Worm (Caenorhabditis elegans) whole organism, L2 larva: ENCODE data around the gene nhr-172.
A peak's percentile ranks its signal among the peaks of the same experiment; 100 is the strongest.

Source experiments
- C34F6.9 ChIP-seq: fragments of 150-350 bp; optimal IDR thresholded peaks from 2 replicates; lab custom pipeline; 2014; ENCODE audit warnings: missing biosample characterization, missing genetic modification characterization
- F13H6.1 ChIP-seq: sonication (generic microtip); optimal IDR thresholded peaks from 2 replicates; lab custom pipeline; 2016; ENCODE audit warnings: missing genetic modification characterization, missing compliant biosample characterization
- R02D3.7 ChIP-seq: fragments of 150-350 bp; optimal IDR thresholded peaks from 2 replicates; lab custom pipeline; 2014; ENCODE audit warnings: missing biosample characterization, missing genetic modification characterization
- Y55F3AM.14 ChIP-seq: fragments of 200-800 bp; sonication (Bioruptor generic); optimal IDR thresholded peaks from 2 replicates; lab custom pipeline; 2018; ENCODE audit warnings: mild to moderate bottlenecking, missing genetic modification characterization, missing compliant biosample characterization
- alr-1 ChIP-seq: fragments of 150-350 bp; optimal IDR thresholded peaks from 2 replicates; lab custom pipeline; 2014; ENCODE audit warnings: missing biosample characterization, missing genetic modification characterization
- aly-2 ChIP-seq: fragments of 150-350 bp; optimal IDR thresholded peaks from 2 replicates; lab custom pipeline; 2014; ENCODE audit warnings: missing biosample characterization, missing genetic modification characterization
- ama-1 ChIP-seq: fragments of 150-350 bp; optimal IDR thresholded peaks from 2 replicates; lab custom pipeline; 2018; ENCODE audit warnings: inconsistent platforms
- ceh-16 ChIP-seq: fragments of 150-350 bp; optimal IDR thresholded peaks from 2 replicates; lab custom pipeline; 2014; ENCODE audit warnings: missing biosample characterization, missing genetic modification characterization
- crh-2 ChIP-seq: sonication (generic microtip); optimal IDR thresholded peaks from 2 replicates; lab custom pipeline; 2017; ENCODE audit warnings: missing biosample characterization, missing genetic modification characterization
- dmd-4 ChIP-seq: sonication (generic microtip); optimal IDR thresholded peaks from 2 replicates; lab custom pipeline; 2017; ENCODE audit warnings: missing biosample characterization, missing genetic modification characterization
- elt-1 ChIP-seq: fragments of 150-350 bp; optimal IDR thresholded peaks from 2 replicates; lab custom pipeline; 2014; ENCODE audit warnings: missing biosample characterization, missing genetic modification characterization
- elt-3 ChIP-seq: sonication (generic microtip); optimal IDR thresholded peaks from 2 replicates; lab custom pipeline; 2017; ENCODE audit warnings: missing biosample characterization, missing genetic modification characterization
- fos-1 ChIP-seq: fragments of 150-350 bp; optimal IDR thresholded peaks from 2 replicates; lab custom pipeline; 2014; ENCODE audit warnings: missing biosample characterization, missing genetic modification characterization
- gmeb-1 ChIP-seq: fragments of 150-350 bp; optimal IDR thresholded peaks from 2 replicates; lab custom pipeline; 2014; ENCODE audit warnings: missing biosample characterization, missing genetic modification characterization
- lin-11 ChIP-seq: fragments of 150-350 bp; sonication (generic microtip); optimal IDR thresholded peaks from 2 replicates; lab custom pipeline; 2014; ENCODE audit warnings: missing biosample characterization, missing genetic modification characterization, inconsistent platforms, mixed read lengths
- lin-13 ChIP-seq: fragments of 150-350 bp; optimal IDR thresholded peaks from 2 replicates; lab custom pipeline; 2014; ENCODE audit warnings: missing biosample characterization, missing genetic modification reagents, missing genetic modification characterization
- lin-39 ChIP-seq: fragments of 150-350 bp; optimal IDR thresholded peaks from 2 replicates; lab custom pipeline; 2014; ENCODE audit warnings: missing biosample characterization, missing genetic modification reagents, missing genetic modification characterization
- lsy-2 ChIP-seq, 2 experiments: fragments of 150-350 bp in 1 of 2; sonication (generic microtip) in 1 of 2; optimal IDR thresholded peaks; 2 replicates each; lab custom pipeline; 2014 to 2017; ENCODE audit warnings: missing biosample characterization in 2 of 2, missing genetic modification characterization in 2 of 2
- mab-5 ChIP-seq: fragments of 150-350 bp; optimal IDR thresholded peaks from 2 replicates; lab custom pipeline; 2014; ENCODE audit warnings: missing biosample characterization, missing genetic modification characterization
- mdl-1 ChIP-seq, 2 experiments: fragments of 150-350 bp in 1 of 2; sonication (generic microtip) in 1 of 2; optimal IDR thresholded peaks; 2 replicates each; lab custom pipeline; 2017; ENCODE audit warnings: missing biosample characterization in 2 of 2, missing genetic modification characterization in 2 of 2
- nhr-12 ChIP-seq: fragments of 150-350 bp; optimal IDR thresholded peaks from 2 replicates; lab custom pipeline; 2014; ENCODE audit warnings: missing biosample characterization, missing genetic modification characterization
- nhr-129 ChIP-seq: fragments of 150-350 bp; optimal IDR thresholded peaks from 2 replicates; lab custom pipeline; 2014; ENCODE audit warnings: missing biosample characterization, missing genetic modification characterization
- nhr-21 ChIP-seq: fragments of 150-350 bp; optimal IDR thresholded peaks from 2 replicates; lab custom pipeline; 2014; ENCODE audit warnings: missing biosample characterization, missing genetic modification characterization
- nhr-237 ChIP-seq: fragments of 150-350 bp; optimal IDR thresholded peaks from 2 replicates; lab custom pipeline; 2014; ENCODE audit warnings: missing biosample characterization, missing genetic modification characterization
- nhr-25 ChIP-seq: fragments of 150-350 bp; sonication (generic microtip); optimal IDR thresholded peaks from 3 replicates; lab custom pipeline; 2014; ENCODE audit warnings: missing biosample characterization, missing genetic modification characterization
- nhr-6 ChIP-seq: fragments of 150-350 bp; optimal IDR thresholded peaks from 2 replicates; lab custom pipeline; 2014; ENCODE audit warnings: missing biosample characterization, missing genetic modification characterization
- sma-3 ChIP-seq: sonication (generic microtip); optimal IDR thresholded peaks from 2 replicates; lab custom pipeline; 2016; ENCODE audit warnings: missing genetic modification reagents, missing genetic modification characterization, missing compliant biosample characterization
- sma-9 ChIP-seq, 2 experiments: fragments of 150-350 bp in 1 of 2; sonication (generic microtip) in 1 of 2; optimal IDR thresholded peaks; 2 replicates each; lab custom pipeline; 2014 to 2016; ENCODE audit warnings: missing genetic modification characterization in 2 of 2, mild to moderate bottlenecking in 1 of 2, missing biosample characterization in 1 of 2, missing compliant biosample characterization in 1 of 2, missing genetic modification reagents in 1 of 2, moderate library complexity in 1 of 2
- snpc-4 ChIP-seq: fragments of 150-350 bp; optimal IDR thresholded peaks from 2 replicates; lab custom pipeline; 2014; ENCODE audit warnings: missing biosample characterization, missing genetic modification characterization
- unc-39 ChIP-seq: fragments of 150-350 bp; optimal IDR thresholded peaks from 2 replicates; lab custom pipeline; 2014; ENCODE audit warnings: missing biosample characterization, missing genetic modification characterization
- unc-55 ChIP-seq: fragments of 150-350 bp; sonication (generic microtip); optimal IDR thresholded peaks from 3 replicates; lab custom pipeline; 2014; ENCODE audit warnings: missing biosample characterization, missing genetic modification reagents, missing genetic modification characterization
- ztf-11 ChIP-seq: sonication (generic microtip); optimal IDR thresholded peaks from 2 replicates; lab custom pipeline; 2017; ENCODE audit warnings: missing biosample characterization, missing genetic modification characterization
- ztf-4 ChIP-seq: fragments of 150-350 bp; optimal IDR thresholded peaks from 2 replicates; lab custom pipeline; 2014; ENCODE audit warnings: missing biosample characterization, missing genetic modification characterization

Gene nhr-172

ce11 chrV:7543728-7544127, 34.9 kb downstream of the nhr-172 start:
- TF ChIP-seq nhr-12, result no peak
- TF ChIP-seq Y55F3AM.14 (GFP tag; lab: Kevin White, UChicago), result no peak
- TF ChIP-seq sma-9 (GFP tag; optimal IDR thresholded peaks at IDR 0.05; lab: Kevin White, UChicago), result peak; percentile 2
- no peak for TF ChIP-seq sma-9 (tag; optimal IDR thresholded peaks at IDR 0.05; lab: Kevin White, UChicago)
- TF ChIP-seq nhr-25 (tag; lab: Kevin White, UChicago), result no peak
- no peak for TF ChIP-seq lin-13
- no peak for TF ChIP-seq ztf-4 (tag; lab: Kevin White, UChicago)
- TF ChIP-seq unc-39 (tag; lab: Kevin White, UChicago), result no peak
- TF ChIP-seq crh-2 (tag; lab: Kevin White, UChicago), result no peak
- no peak for TF ChIP-seq nhr-129 (tag; lab: Kevin White, UChicago)
- peak; percentile 69 for TF ChIP-seq nhr-21 (tag; lab: Kevin White, UChicago)
- no peak for TF ChIP-seq lin-11
- TF ChIP-seq sma-3 (GFP tag; lab: Kevin White, UChicago), result no peak
- no peak for TF ChIP-seq lsy-2 (tag; optimal IDR thresholded peaks at IDR 0.05; lab: Kevin White, UChicago)

ce11 chrV:7545187-7545586, 36.4 kb downstream of the nhr-172 start, which contains the start of the genes C54F6.19 and nhx-3:
Gene C54F6.19, plus strand, starts transcription at chrV:7545487.
Gene nhx-3, minus strand, starts transcription at chrV:7545523.
- no peak for TF ChIP-seq ama-1 (lab: Kevin White, UChicago)
- TF ChIP-seq elt-3, result no peak
- no peak for TF ChIP-seq fos-1 (tag; lab: Kevin White, UChicago)
- TF ChIP-seq aly-2, result no peak
- no peak for TF ChIP-seq nhr-25 (tag; lab: Kevin White, UChicago)
- TF ChIP-seq nhr-6, result no peak
- TF ChIP-seq unc-39 (tag; lab: Kevin White, UChicago), result no peak
- no peak for TF ChIP-seq unc-55 (GFP tag; lab: Kevin White, UChicago)
- no peak for TF ChIP-seq snpc-4 (tag; lab: Kevin White, UChicago)
- TF ChIP-seq gmeb-1, result no peak
- no peak for TF ChIP-seq crh-2 (tag; lab: Kevin White, UChicago)
- TF ChIP-seq ceh-16 (tag; lab: Kevin White, UChicago), result no peak
- TF ChIP-seq sma-9 (GFP tag; optimal IDR thresholded peaks at IDR 0.05; lab: Kevin White, UChicago), result no peak
- TF ChIP-seq sma-9 (tag; optimal IDR thresholded peaks at IDR 0.05; lab: Kevin White, UChicago), result no peak
- no peak for TF ChIP-seq nhr-21 (tag; lab: Kevin White, UChicago)
- TF ChIP-seq mab-5 (tag; lab: Kevin White, UChicago), result no peak
- TF ChIP-seq F13H6.1, result no peak
- TF ChIP-seq alr-1 (tag; lab: Kevin White, UChicago), result no peak
- no peak for TF ChIP-seq mdl-1 (tag; optimal IDR thresholded peaks at IDR 0.05; lab: Kevin White, UChicago)
- no peak for TF ChIP-seq lsy-2 (tag; optimal IDR thresholded peaks at IDR 0.05; lab: Kevin White, UChicago)
- TF ChIP-seq R02D3.7 (tag; lab: Kevin White, UChicago), result no peak

ce11 chrV:7547479-7547878, 38.7 kb downstream of the nhr-172 start, which contains the start of gene ftn-1:
Gene ftn-1, minus strand, starts transcription at chrV:7547579.
- TF ChIP-seq dmd-4 (no peak), R02D3.7 (tag; lab: Kevin White, UChicago) (no peak), crh-2 (tag; lab: Kevin White, UChicago) (no peak), lin-39 (tag; lab: Kevin White, UChicago) (no peak), lsy-2 (tag; optimal IDR thresholded peaks at IDR 0.05; lab: Kevin White, UChicago) (no peak), nhr-21 (tag; lab: Kevin White, UChicago) (no peak), elt-3 (no peak), unc-55 (GFP tag; lab: Kevin White, UChicago) (no peak), snpc-4 (tag; lab: Kevin White, UChicago) (no peak), nhr-129 (tag; lab: Kevin White, UChicago) (no peak), elt-1 (tag; lab: Kevin White, UChicago) (no peak), C34F6.9 (no peak), nhr-25 (tag; lab: Kevin White, UChicago) (no peak), F13H6.1 (no peak)

- TF ChIP-seq sma-9 (GFP tag; optimal IDR thresholded peaks at IDR 0.05; lab: Kevin White, UChicago), result peak; percentile 52
- TF ChIP-seq sma-9 (tag; optimal IDR thresholded peaks at IDR 0.05; lab: Kevin White, UChicago), result no peak
- no peak for TF ChIP-seq ztf-11 (tag; lab: Kevin White, UChicago)
These were observed 39.2 kb downstream of the nhr-172 start for ce11 chrV:7548017-7548416.

DNA sequence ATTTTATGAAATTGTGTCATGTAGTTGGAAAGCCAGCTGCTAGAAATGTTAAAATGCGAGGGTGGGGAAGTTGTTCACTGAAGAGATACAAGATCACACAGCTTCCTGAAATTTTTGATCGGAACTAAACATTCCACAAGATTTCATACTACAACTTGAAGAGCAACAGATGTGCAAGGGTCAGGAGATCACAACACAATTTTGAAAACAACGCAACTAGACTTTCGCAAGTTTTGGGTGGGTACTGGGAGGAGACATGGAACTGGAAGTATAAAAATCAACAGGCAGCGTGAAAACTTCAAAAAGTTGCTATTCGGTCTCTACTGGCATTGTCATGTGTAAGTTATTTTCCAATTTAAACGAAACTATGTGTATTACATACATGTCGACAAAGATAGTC, 43.0 kb downstream of the nhr-172 start, which contains the start of gene F19F10.3:
Gene F19F10.3 (plus strand): TSS at position 301 of the 400 bp plus-strand sequence.
- no peak for TF ChIP-seq nhr-237 (tag; lab: Kevin White, UChicago)
- no peak for TF ChIP-seq nhr-12
- TF ChIP-seq nhr-6, result no peak
- TF ChIP-seq, all 48 proteins: peak for 0
